Worm (Caenorhabditis elegans) whole organism, L1 larva: Measurements from ENCODE around the gene srh-235.

Source experiments
- C16A3.4 ChIP-seq: fragments of 150-350 bp; optimal IDR thresholded peaks from 2 replicates; lab custom pipeline; 2014; ENCODE audit warnings: missing biosample characterization, missing genetic modification characterization
- C34B4.2 ChIP-seq: sonication (generic microtip); optimal IDR thresholded peaks from 2 replicates; lab custom pipeline; 2017; ENCODE audit warnings: mild to moderate bottlenecking, missing genetic modification characterization, missing compliant biosample characterization
- F16B12.6 ChIP-seq: fragments of 150-350 bp; optimal IDR thresholded peaks from 2 replicates; lab custom pipeline; 2014; ENCODE audit warnings: missing biosample characterization, missing genetic modification characterization
- blmp-1 ChIP-seq: fragments of 150-350 bp; optimal IDR thresholded peaks from 2 replicates; lab custom pipeline; 2014; ENCODE audit warnings: missing biosample characterization, missing genetic modification characterization
- ceh-82 ChIP-seq, 3 experiments: fragments of 150-350 bp in 1 of 3; sonication (generic microtip) in 2 of 3; optimal IDR thresholded peaks; 2 replicates each; lab custom pipeline; 2014 to 2017; ENCODE audit warnings: missing biosample characterization in 3 of 3, missing genetic modification characterization in 3 of 3
- efl-3 ChIP-seq: fragments of 200-800 bp; sonication (Bioruptor generic); optimal IDR thresholded peaks from 2 replicates; lab custom pipeline; 2018; ENCODE audit warnings: mild to moderate bottlenecking, missing genetic modification characterization, missing compliant biosample characterization
- egl-27 ChIP-seq, 2 experiments: fragments of 150-350 bp in 1 of 2; sonication (generic microtip); optimal IDR thresholded peaks; 3 replicates each; lab custom pipeline; 2017 to 2018; ENCODE audit warnings: missing biosample characterization in 2 of 2, missing genetic modification characterization in 2 of 2, missing genetic modification reagents in 2 of 2
- elt-2 ChIP-seq: sonication (generic microtip); optimal IDR thresholded peaks from 2 replicates; lab custom pipeline; 2016; ENCODE audit warnings: missing genetic modification characterization, mild to moderate bottlenecking, inconsistent platforms, missing compliant biosample characterization, missing genetic modification reagents
- elt-3 ChIP-seq, 6 experiments: fragments of 150-350 bp in 1 of 6; sonication (generic microtip); optimal IDR thresholded peaks; 2 replicates each; lab custom pipeline; 2017 to 2018; ENCODE audit warnings: missing biosample characterization in 6 of 6, missing genetic modification characterization in 6 of 6, inconsistent platforms in 1 of 6
- fkh-10 ChIP-seq: sonication (generic microtip); optimal IDR thresholded peaks from 2 replicates; lab custom pipeline; 2017; ENCODE audit warnings: missing biosample characterization, missing genetic modification reagents, missing genetic modification characterization
- fkh-4 ChIP-seq: sonication (generic microtip); optimal IDR thresholded peaks from 2 replicates; lab custom pipeline; 2016; ENCODE audit warnings: missing compliant biosample characterization, missing genetic modification characterization, borderline replicate concordance
- hlh-4 ChIP-seq: sonication (generic microtip); optimal IDR thresholded peaks from 2 replicates; lab custom pipeline; 2016; ENCODE audit warnings: mild to moderate bottlenecking, missing genetic modification characterization, missing compliant biosample characterization
- irx-1 ChIP-seq: sonication (generic microtip); optimal IDR thresholded peaks from 2 replicates; lab custom pipeline; 2016; ENCODE audit warnings: missing genetic modification characterization, missing compliant biosample characterization
- isw-1 ChIP-seq: fragments of 200-800 bp; sonication (Bioruptor generic); IDR thresholded peaks from 2 replicates; pipeline ENCODE4 v1.3.6; 2022; ENCODE audit warnings: missing genetic modification characterization, missing compliant biosample characterization
- jun-1 ChIP-seq: fragments of 150-350 bp; optimal IDR thresholded peaks from 2 replicates; lab custom pipeline; 2014; ENCODE audit warnings: missing biosample characterization, missing genetic modification reagents, missing genetic modification characterization
- lin-14 ChIP-seq: fragments of 200-800 bp; sonication (Bioruptor generic); optimal IDR thresholded peaks from 2 replicates; lab custom pipeline; 2018; ENCODE audit warnings: mild to moderate bottlenecking, missing genetic modification characterization, moderate library complexity, missing compliant biosample characterization
- lin-15B ChIP-seq: fragments of 150-350 bp; sonication (generic microtip); optimal IDR thresholded peaks from 3 replicates; lab custom pipeline; 2014; ENCODE audit warnings: missing biosample characterization, missing genetic modification characterization
- lin-35 ChIP-seq, 2 experiments: fragments of 150-350 bp; optimal IDR thresholded peaks; 2 replicates each; lab custom pipeline; 2014; ENCODE audit warnings: missing biosample characterization in 2 of 2, missing genetic modification characterization in 2 of 2, missing genetic modification reagents in 2 of 2
- lin-39 ChIP-seq: fragments of 150-350 bp; optimal IDR thresholded peaks from 2 replicates; lab custom pipeline; 2014; ENCODE audit warnings: missing biosample characterization, missing genetic modification reagents, missing genetic modification characterization
- lsy-2 ChIP-seq, 2 experiments: fragments of 150-350 bp; optimal IDR thresholded peaks; 2 replicates each; lab custom pipeline; 2014; ENCODE audit warnings: missing biosample characterization in 2 of 2, missing genetic modification characterization in 2 of 2
- mef-2 ChIP-seq: fragments of 150-350 bp; optimal IDR thresholded peaks from 2 replicates; lab custom pipeline; 2014; ENCODE audit warnings: missing biosample characterization, missing genetic modification characterization
- nhr-11 ChIP-seq: fragments of 150-350 bp; optimal IDR thresholded peaks from 2 replicates; lab custom pipeline; 2014; ENCODE audit warnings: missing biosample characterization, missing genetic modification characterization
- nhr-19 ChIP-seq: fragments of 200-800 bp; sonication (Bioruptor generic); conservative IDR thresholded peaks from 2 replicates; pipeline ENCODE4 v1.3.6; 2022; ENCODE audit warnings: missing genetic modification characterization, missing compliant biosample characterization
- nhr-20 ChIP-seq: sonication (generic microtip); optimal IDR thresholded peaks from 2 replicates; lab custom pipeline; 2016; ENCODE audit warnings: mild to moderate bottlenecking, missing genetic modification characterization, missing compliant biosample characterization
- nhr-28 ChIP-seq: fragments of 150-350 bp; optimal IDR thresholded peaks from 2 replicates; lab custom pipeline; 2014; ENCODE audit warnings: missing biosample characterization, missing genetic modification characterization
- nhr-47 ChIP-seq: sonication (generic microtip); optimal IDR thresholded peaks from 2 replicates; lab custom pipeline; 2016; ENCODE audit warnings: mild to moderate bottlenecking, missing genetic modification characterization, moderate library complexity, missing compliant biosample characterization
- nhr-85 ChIP-seq: sonication (generic microtip); peaks from one replicate; lab custom pipeline; 2016; ENCODE audit warnings: missing genetic modification characterization, inconsistent platforms, missing compliant biosample characterization
- nhr-90 ChIP-seq: sonication (generic microtip); optimal IDR thresholded peaks from 2 replicates; lab custom pipeline; 2016; ENCODE audit warnings: mild to moderate bottlenecking, missing genetic modification characterization, missing compliant biosample characterization; ENCODE audit not compliant: poor library complexity
- pqm-1 ChIP-seq: sonication (generic microtip); optimal IDR thresholded peaks from 3 replicates; lab custom pipeline; 2017; ENCODE audit warnings: missing biosample characterization, missing genetic modification characterization
- skn-1 ChIP-seq: fragments of 150-350 bp; optimal IDR thresholded peaks from 2 replicates; lab custom pipeline; 2014; ENCODE audit warnings: missing biosample characterization, missing genetic modification characterization
- sptf-1 ChIP-seq: fragments of 150-350 bp; optimal IDR thresholded peaks from 2 replicates; lab custom pipeline; 2014; ENCODE audit warnings: missing biosample characterization, missing genetic modification characterization
- unc-62 ChIP-seq: fragments of 150-350 bp; optimal IDR thresholded peaks from 2 replicates; lab custom pipeline; 2014; ENCODE audit warnings: missing biosample characterization, missing genetic modification reagents, missing genetic modification characterization
- unc-86 ChIP-seq: sonication (generic microtip); optimal IDR thresholded peaks from 2 replicates; lab custom pipeline; 2016; ENCODE audit warnings: missing genetic modification characterization, missing compliant biosample characterization
- vab-15 ChIP-seq: sonication (generic microtip); optimal IDR thresholded peaks from 2 replicates; lab custom pipeline; 2017; ENCODE audit warnings: missing genotype, mild to moderate bottlenecking, missing genetic modification characterization, missing compliant biosample characterization
- xbp-1 ChIP-seq: sonication (generic microtip); optimal IDR thresholded peaks from 2 replicates; lab custom pipeline; 2016; ENCODE audit warnings: missing genetic modification characterization, missing compliant biosample characterization
- zag-1 ChIP-seq: fragments of 150-350 bp; optimal IDR thresholded peaks from 2 replicates; lab custom pipeline; 2014; ENCODE audit warnings: missing biosample characterization, missing genetic modification characterization
- ztf-4 ChIP-seq: fragments of 150-350 bp; optimal IDR thresholded peaks from 2 replicates; lab custom pipeline; 2014; ENCODE audit warnings: missing biosample characterization, missing genetic modification characterization

Gene srh-235

DNA sequence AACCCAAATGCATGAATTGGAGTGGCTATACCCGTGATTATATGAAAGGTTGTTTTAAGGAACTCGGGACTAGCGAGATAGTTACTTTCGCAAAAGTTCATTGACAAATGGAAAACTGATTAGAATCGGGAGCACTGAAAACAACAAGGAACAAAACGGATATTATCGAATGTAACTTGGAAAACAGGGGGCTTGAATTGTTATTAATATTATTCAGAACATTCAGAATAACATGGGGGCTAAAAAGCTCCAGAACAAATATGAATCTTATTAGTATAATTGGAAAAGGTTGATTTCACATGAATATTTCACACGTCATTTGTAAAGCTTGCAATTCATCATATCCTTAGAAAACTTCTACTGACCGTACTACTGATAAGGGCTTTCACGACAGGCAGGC is at the start of gene srh-235:
Gene srh-235 (minus strand): TSS at position 101 of the 400 bp plus-strand sequence.
- TF ChIP-seq irx-1: no peak
- TF ChIP-seq C34B4.2 (tag; lab: Kevin White, UChicago): no peak
- no peak for TF ChIP-seq lin-15B
- TF ChIP-seq zag-1 (tag; lab: Kevin White, UChicago): no peak
- TF ChIP-seq isw-1 (GFP tag; lab: Robert Waterston, UW): no peak
- no peak for TF ChIP-seq F16B12.6 (tag; lab: Kevin White, UChicago)
- no peak for TF ChIP-seq lin-14 (GFP tag; lab: Kevin White, UChicago)
- TF ChIP-seq nhr-85 (tag; lab: Kevin White, UChicago): no peak
- no peak for TF ChIP-seq pqm-1
- TF ChIP-seq nhr-28 (tag; lab: Kevin White, UChicago): no peak
- no peak for TF ChIP-seq nhr-11
- TF ChIP-seq egl-27 (tag; optimal IDR thresholded peaks at IDR 0.05; lab: Kevin White, UChicago): no peak

DNA sequence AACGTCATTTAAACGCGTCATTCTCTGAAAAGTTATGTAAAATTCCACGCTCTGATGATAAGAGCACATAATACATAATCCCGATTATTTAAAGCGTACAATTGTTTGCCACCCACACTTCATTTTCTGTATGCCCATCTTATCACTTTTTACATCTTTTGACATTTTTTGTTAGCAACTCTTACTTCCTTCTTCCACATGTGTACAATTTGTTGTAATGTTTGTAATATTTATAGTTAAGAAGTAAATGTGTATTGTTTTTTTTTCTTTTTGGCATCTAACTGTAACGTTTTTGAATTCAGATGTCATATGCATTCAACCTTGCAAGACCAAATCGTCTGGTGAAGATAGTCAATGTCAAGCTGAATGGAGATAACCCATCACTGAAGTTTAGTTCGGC is 49.3 kb upstream of the srh-235 start, which contains the start of gene fbxa-136:
Gene fbxa-136 (plus strand): TSS at position 301 of the 400 bp plus-strand sequence.
- TF ChIP-seq sptf-1 (tag; lab: Kevin White, UChicago): no peak
- no peak for TF ChIP-seq jun-1
- TF ChIP-seq fkh-4 (tag; lab: Kevin White, UChicago): no peak
- TF ChIP-seq lsy-2 (tag; optimal IDR thresholded peaks at IDR 0.05; lab: Kevin White, UChicago): no peak
- TF ChIP-seq nhr-11: no peak
- no peak for TF ChIP-seq C16A3.4
- no peak for TF ChIP-seq mef-2 (tag; lab: Kevin White, UChicago)
- no peak for TF ChIP-seq nhr-28 (tag; lab: Kevin White, UChicago)
- no peak for TF ChIP-seq nhr-47 (tag; lab: Kevin White, UChicago)
- TF ChIP-seq vab-15 (tag; lab: Kevin White, UChicago): no peak
- no peak for TF ChIP-seq skn-1 (tag; lab: Kevin White, UChicago)
- no peak for TF ChIP-seq xbp-1 (tag; lab: Kevin White, UChicago)
- TF ChIP-seq, all 84 proteins: peak for 0

ce11 chrV:17513831-17514230 is 42.4 kb upstream of the srh-235 start:
- TF ChIP-seq unc-86 (no peak), sptf-1 (tag; lab: Kevin White, UChicago) (no peak), C16A3.4 (no peak), nhr-85 (tag; lab: Kevin White, UChicago) (no peak), hlh-4 (tag; lab: Kevin White, UChicago) (no peak), nhr-20 (tag; lab: Kevin White, UChicago) (no peak), lin-14 (GFP tag; lab: Kevin White, UChicago) (no peak), irx-1 (no peak), unc-62 (no peak), lin-35 (GFP tag; optimal IDR thresholded peaks at IDR 0.05; lab: Kevin White, UChicago) (no peak), zag-1 (tag; lab: Kevin White, UChicago) (no peak), elt-3 (tag; optimal IDR thresholded peaks at IDR 0.05; lab: Kevin White, UChicago) (no peak), elt-2 (tag; lab: Kevin White, UChicago) (no peak), lin-39 (tag; lab: Kevin White, UChicago) (no peak), nhr-90 (tag; lab: Kevin White, UChicago) (no peak), nhr-19 (GFP tag; lab: Robert Waterston, UW) (no peak), fkh-10 (no peak)

ce11 chrV:17512763-17513162 is 41.3 kb upstream of the srh-235 start:
- TF ChIP-seq ztf-4 (no peak), blmp-1 (tag; lab: Kevin White, UChicago) (no peak), ceh-82 (tag; optimal IDR thresholded peaks at IDR 0.05; lab: Kevin White, UChicago) (no peak), efl-3 (no peak)
